Fruit fly (Drosophila melanogaster) whole organism, embryonic: Measurements from ENCODE around the gene CG32195.
A peak's percentile ranks its signal among the peaks of the same experiment; 100 is the strongest.

Source experiments
- Awh ChIP-seq: fragments of 200-800 bp; sonication (Bioruptor generic); IDR thresholded peaks from 2 replicates; pipeline ENCODE4, ENCODE4 v1.3.6; 2022; ENCODE audit warnings: missing biosample characterization, missing genetic modification characterization
- CG10543 ChIP-seq: fragments of 200-800 bp; sonication (Bioruptor generic); optimal IDR thresholded peaks from 3 replicates; lab custom pipeline; 2017; ENCODE audit warnings: missing biosample characterization, mild to moderate bottlenecking, missing genetic modification characterization, moderate library complexity
- CG1233 ChIP-seq: fragments of 200-800 bp; sonication (Bioruptor generic); optimal IDR thresholded peaks from 4 replicates; lab custom pipeline; 2018; ENCODE audit warnings: missing biosample characterization, mild to moderate bottlenecking, missing genetic modification characterization
- CG15269 ChIP-seq: fragments of 200-800 bp; sonication (Bioruptor generic); optimal IDR thresholded peaks from 2 replicates; lab custom pipeline; 2018; ENCODE audit warnings: missing biosample characterization, mild to moderate bottlenecking, missing genetic modification characterization, moderate library complexity
- CG1603 ChIP-seq: fragments of 200-800 bp; sonication (Bioruptor generic); optimal IDR thresholded peaks from 2 replicates; lab custom pipeline; 2019; ENCODE audit warnings: missing biosample characterization, mild to moderate bottlenecking, missing genetic modification characterization, moderate library complexity
- CG16779 ChIP-seq: fragments of 200-800 bp; sonication (Bioruptor generic); IDR thresholded peaks from 2 replicates; pipeline ENCODE4 v1.3.6; 2022; ENCODE audit warnings: missing biosample characterization, missing genetic modification characterization
- CG16815 ChIP-seq: fragments of 200-800 bp; sonication (Bioruptor generic); optimal IDR thresholded peaks from 3 replicates; lab custom pipeline; 2017; ENCODE audit warnings: missing biosample characterization, mild to moderate bottlenecking, missing genetic modification characterization
- CG17912 ChIP-seq: fragments of 200-800 bp; sonication (Bioruptor generic); optimal IDR thresholded peaks from 2 replicates; lab custom pipeline; 2018; ENCODE audit warnings: missing biosample characterization, mild to moderate bottlenecking, missing genetic modification characterization
- CG31365 ChIP-seq: fragments of 200-800 bp; sonication (Bioruptor generic); optimal IDR thresholded peaks from 2 replicates; lab custom pipeline; 2018; ENCODE audit warnings: missing biosample characterization, mild to moderate bottlenecking, missing genetic modification characterization
- CG31441 ChIP-seq: fragments of 200-800 bp; sonication (Bioruptor generic); IDR thresholded peaks from 2 replicates; pipeline ENCODE4 v1.3.6; 2022; ENCODE audit warnings: missing biosample characterization, missing genetic modification characterization
- CG7357 ChIP-seq: fragments of 200-800 bp; sonication (Bioruptor generic); IDR thresholded peaks from 3 replicates; pipeline ENCODE4 v1.3.6; 2022; ENCODE audit warnings: missing biosample characterization, missing genetic modification characterization
- CG7556 ChIP-seq: fragments of 200-800 bp; sonication (Bioruptor generic); optimal IDR thresholded peaks from 2 replicates; lab custom pipeline; 2017; ENCODE audit warnings: missing biosample characterization, mild to moderate bottlenecking, missing genetic modification characterization
- CG7786 ChIP-seq: fragments of 200-800 bp; sonication (Bioruptor generic); optimal IDR thresholded peaks from 2 replicates; lab custom pipeline; 2016; ENCODE audit warnings: missing biosample characterization, missing genetic modification characterization
- CG8388 ChIP-seq: fragments of 200-800 bp; sonication (Bioruptor generic); optimal IDR thresholded peaks from 2 replicates; lab custom pipeline; 2019; ENCODE audit warnings: missing biosample characterization, mild to moderate bottlenecking, missing genetic modification characterization, moderate library complexity
- CG9817 ChIP-seq: fragments of 200-800 bp; sonication (Bioruptor generic); optimal IDR thresholded peaks from 2 replicates; lab custom pipeline; 2018; ENCODE audit warnings: missing biosample characterization, mild to moderate bottlenecking, missing genetic modification characterization, moderate library complexity
- CG9876 ChIP-seq: fragments of 200-800 bp; sonication (Bioruptor generic); optimal IDR thresholded peaks from 2 replicates; lab custom pipeline; 2016; ENCODE audit warnings: missing biosample characterization, missing genetic modification characterization
- CoRest ChIP-seq: fragments of 200-800 bp; sonication (Bioruptor generic); optimal IDR thresholded peaks from 3 replicates; lab custom pipeline; 2018; ENCODE audit warnings: missing biosample characterization, mild to moderate bottlenecking, missing genetic modification characterization, moderate library complexity
- D ChIP-seq, 2 experiments: fragments of 200-800 bp in 1 of 2; fragments of >200 bp in 1 of 2; sonication (Bioruptor generic) in 1 of 2; optimal IDR thresholded peaks; 2 replicates in 1 of 2; 3 replicates in 1 of 2; lab custom pipeline; 2017; ENCODE audit warnings: mild to moderate bottlenecking in 1 of 2, missing biosample characterization in 1 of 2, missing genetic modification characterization in 1 of 2, missing genetic modification reagents in 1 of 2
- Dref ChIP-seq: fragments of 200-800 bp; sonication (Bioruptor generic); IDR thresholded peaks from 2 replicates; pipeline ENCODE4 v1.3.6; 2022; ENCODE audit warnings: missing biosample characterization, missing genetic modification characterization
- E2f2 ChIP-seq: fragments of 200-800 bp; sonication (Bioruptor generic); IDR thresholded peaks from 2 replicates; pipeline ENCODE4 v1.3.6; 2022; ENCODE audit warnings: missing biosample characterization, missing genetic modification characterization
- GATAe ChIP-seq: fragments of 200-800 bp; sonication (Bioruptor generic); conservative IDR thresholded peaks from 2 replicates; pipeline ENCODE4 v1.3.6; 2022; ENCODE audit warnings: missing biosample characterization, missing genetic modification characterization
- HHEX ChIP-seq: fragments of 200-800 bp; sonication (Bioruptor generic); optimal IDR thresholded peaks from 3 replicates; lab custom pipeline; 2017; ENCODE audit warnings: missing biosample characterization, mild to moderate bottlenecking, missing genetic modification characterization, missing genetic modification reagents
- HmgZ ChIP-seq: fragments of 200-800 bp; sonication (Bioruptor generic); optimal IDR thresholded peaks from 2 replicates; lab custom pipeline; 2018; ENCODE audit warnings: missing biosample characterization, mild to moderate bottlenecking, missing genetic modification characterization
- Med ChIP-seq: fragments of 200-800 bp; sonication (Bioruptor generic); peaks from one replicate; lab custom pipeline; 2016; ENCODE audit warnings: missing biosample characterization, missing genetic modification characterization, mild to moderate bottlenecking, inconsistent platforms, moderate library complexity
- Mes4 ChIP-seq: fragments of 200-800 bp; sonication (Bioruptor generic); optimal IDR thresholded peaks from 2 replicates; lab custom pipeline; 2016; ENCODE audit warnings: missing biosample characterization, missing genetic modification characterization
- NFAT ChIP-seq: fragments of 200-800 bp; sonication (Bioruptor generic); IDR thresholded peaks from 2 replicates; pipeline ENCODE4 v1.3.6; 2022; ENCODE audit warnings: missing biosample characterization, missing genetic modification characterization
- PHDP ChIP-seq: fragments of 200-800 bp; sonication (Bioruptor generic); optimal IDR thresholded peaks from 3 replicates; lab custom pipeline; 2018; ENCODE audit warnings: missing biosample characterization, mild to moderate bottlenecking, missing genetic modification characterization, moderate library complexity
- Scr ChIP-seq: fragments of 200-800 bp; sonication (Bioruptor generic); IDR thresholded peaks from 2 replicates; pipeline ENCODE4 v1.3.6; 2022; ENCODE audit warnings: missing biosample characterization, missing genetic modification characterization; ENCODE audit not compliant: partially characterized antibody
- Six4 ChIP-seq: fragments of 200-800 bp; sonication (Bioruptor generic); optimal IDR thresholded peaks from 2 replicates; lab custom pipeline; 2016; ENCODE audit warnings: missing biosample characterization, missing genetic modification characterization
- Xrp1 ChIP-seq: fragments of 200-800 bp; sonication (Bioruptor generic); IDR thresholded peaks from 2 replicates; pipeline ENCODE4 v1.3.6; 2022; ENCODE audit warnings: missing biosample characterization, missing genetic modification characterization
- ab ChIP-seq: fragments of 200-800 bp; sonication (Bioruptor generic); optimal IDR thresholded peaks from 2 replicates; lab custom pipeline; 2016; ENCODE audit warnings: missing biosample characterization, missing genetic modification characterization
- al ChIP-seq: fragments of 200-800 bp; sonication (Bioruptor generic); IDR thresholded peaks from 2 replicates; pipeline ENCODE4 v1.3.6; 2022; ENCODE audit warnings: missing biosample characterization, missing genetic modification characterization
- ara ChIP-seq: fragments of 200-800 bp; sonication (Bioruptor generic); IDR thresholded peaks from 2 replicates; pipeline ENCODE4 v1.3.6; 2022; ENCODE audit warnings: missing biosample characterization, missing genetic modification characterization
- ato ChIP-seq: fragments of 200-800 bp; sonication (Bioruptor generic); IDR thresholded peaks from 2 replicates; pipeline ENCODE4 v1.3.6; 2022; ENCODE audit warnings: missing biosample characterization, missing genetic modification characterization; ENCODE audit not compliant: partially characterized antibody
- az2 ChIP-seq: fragments of 200-800 bp; sonication (Bioruptor generic); optimal IDR thresholded peaks from 3 replicates; lab custom pipeline; 2016; ENCODE audit warnings: missing biosample characterization, missing genetic modification characterization
- bbx ChIP-seq: fragments of 200-800 bp; sonication (Bioruptor generic); IDR thresholded peaks from 2 replicates; pipeline ENCODE4 v1.3.6; 2022; ENCODE audit warnings: missing biosample characterization, missing genetic modification characterization; ENCODE audit not compliant: partially characterized antibody
- caup ChIP-seq: fragments of 200-800 bp; sonication (Bioruptor generic); optimal IDR thresholded peaks from 3 replicates; lab custom pipeline; 2017; ENCODE audit warnings: missing biosample characterization, mild to moderate bottlenecking, missing genetic modification characterization, moderate library complexity; ENCODE audit not compliant: severe bottlenecking
- corto ChIP-seq: fragments of 200-800 bp; sonication (Bioruptor generic); optimal IDR thresholded peaks from 2 replicates; lab custom pipeline; 2016; ENCODE audit warnings: missing biosample characterization, mild to moderate bottlenecking, missing genetic modification characterization, moderate library complexity
- h ChIP-seq: fragments of >200 bp; optimal IDR thresholded peaks from 2 replicates; lab custom pipeline; 2017
- hbn ChIP-seq: fragments of 200-800 bp; sonication (Bioruptor generic); IDR thresholded peaks from 2 replicates; pipeline ENCODE4 v1.3.6; 2022; ENCODE audit warnings: missing biosample characterization, missing genetic modification characterization; ENCODE audit not compliant: partially characterized antibody
- kni ChIP-seq: fragments of 200-800 bp; sonication (Bioruptor generic); optimal IDR thresholded peaks from 3 replicates; lab custom pipeline; 2017; ENCODE audit warnings: mild to moderate bottlenecking, missing biosample characterization, missing genetic modification reagents, missing genetic modification characterization
- luna ChIP-seq: fragments of 200-800 bp; sonication (Bioruptor generic); optimal IDR thresholded peaks from 2 replicates; lab custom pipeline; 2016; ENCODE audit warnings: missing biosample characterization, missing genetic modification characterization
- onecut ChIP-seq: fragments of 200-800 bp; sonication (Bioruptor generic); IDR thresholded peaks from 2 replicates; pipeline ENCODE4 v1.3.6; 2022; ENCODE audit warnings: missing biosample characterization, missing genetic modification characterization
- pb ChIP-seq: fragments of 200-800 bp; sonication (Bioruptor generic); optimal IDR thresholded peaks from 3 replicates; lab custom pipeline; 2016; ENCODE audit warnings: missing biosample characterization, missing genetic modification characterization
- pho ChIP-seq: fragments of 200-800 bp; sonication (Bioruptor generic); optimal IDR thresholded peaks from 2 replicates; lab custom pipeline; 2016; ENCODE audit warnings: missing biosample characterization, missing genetic modification characterization
- ranshi ChIP-seq: fragments of 200-800 bp; sonication (Bioruptor generic); IDR thresholded peaks from 2 replicates; pipeline ENCODE4 v1.3.6; 2022; ENCODE audit warnings: missing biosample characterization, missing genetic modification characterization
- scrt ChIP-seq: fragments of 200-800 bp; sonication (Bioruptor generic); optimal IDR thresholded peaks from 2 replicates; lab custom pipeline; 2018; ENCODE audit warnings: missing biosample characterization, mild to moderate bottlenecking, missing genetic modification characterization, moderate library complexity
- seq ChIP-seq: fragments of 200-800 bp; sonication (Bioruptor generic); IDR thresholded peaks from 2 replicates; pipeline ENCODE4 v1.3.6; 2022; ENCODE audit warnings: missing biosample characterization, missing genetic modification characterization
- zf30C ChIP-seq: fragments of 200-800 bp; sonication (Bioruptor generic); optimal IDR thresholded peaks from 3 replicates; lab custom pipeline; 2018; ENCODE audit warnings: missing biosample characterization, mild to moderate bottlenecking, missing genetic modification characterization

CG32195 gene

DNA sequence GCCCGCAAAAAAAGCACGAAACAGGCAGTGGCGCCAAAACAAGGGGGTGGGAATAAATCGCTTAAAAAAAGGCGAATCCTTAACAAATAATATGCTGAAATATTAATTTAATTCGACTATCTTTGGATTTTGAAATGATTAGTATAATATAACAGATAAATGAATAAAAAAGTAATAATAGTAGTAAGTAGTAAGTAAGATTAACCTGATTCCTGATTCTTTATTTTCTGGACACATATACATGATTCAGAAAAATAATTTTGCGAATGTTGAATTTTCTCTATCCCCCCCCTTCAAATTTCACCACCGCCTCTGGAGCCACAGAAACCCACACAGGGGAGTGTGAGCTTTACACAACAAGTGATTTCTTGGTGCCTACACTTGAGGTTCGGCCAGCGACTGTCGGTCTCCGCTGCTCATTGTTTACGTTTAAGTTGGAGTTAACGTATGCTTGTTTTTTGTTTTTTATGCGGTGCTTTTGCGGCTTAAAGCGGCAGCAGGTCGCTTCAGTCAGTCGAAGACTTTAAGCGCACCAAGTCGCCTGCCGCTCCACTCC lies 35.7 kb downstream of the CG32195 start, which contains the start of gene CG7330 (continued):
- peak; percentile 90 for TF ChIP-seq CG8388
- TF ChIP-seq az2, result peak; percentile 90
- no peak for TF ChIP-seq Scr (GFP tag; lab: Robert Waterston, UW)
- no peak for TF ChIP-seq hbn (GFP tag; lab: Robert Waterston, UW)
- TF ChIP-seq ranshi (GFP tag; lab: Robert Waterston, UW), result peak; percentile 81
- TF ChIP-seq h (lab: Kevin White, UChicago), result no peak
- TF ChIP-seq CG17912 (GFP tag; lab: Kevin White, UChicago), result no peak
- TF ChIP-seq CG15269, result peak; percentile 96
- TF ChIP-seq Dref (GFP tag; lab: Robert Waterston, UW), result no peak
- TF ChIP-seq Six4 (GFP tag; lab: Kevin White, UChicago), result peak; percentile 76
- TF ChIP-seq Mes4 (GFP tag; lab: Kevin White, UChicago), result no peak
- TF ChIP-seq ab (GFP tag; lab: Kevin White, UChicago), result no peak
- peak; percentile 20 for TF ChIP-seq corto (GFP tag; lab: Kevin White, UChicago)
- TF ChIP-seq ato (GFP tag; lab: Robert Waterston, UW), result no peak
- TF ChIP-seq CG9876 (GFP tag; lab: Kevin White, UChicago), result no peak
- peak; percentile 90 for TF ChIP-seq CG9817
- peak; percentile 83 for TF ChIP-seq al
- TF ChIP-seq luna, result no peak
- TF ChIP-seq CG7357 (GFP tag; lab: Robert Waterston, UW), result peak; percentile 81
- peak; percentile 74 for TF ChIP-seq Xrp1 (GFP tag; lab: Robert Waterston, UW)
- no peak; the same call in 1 of the 2 replicates for TF ChIP-seq GATAe (GFP tag; lab: Robert Waterston, UW)
- peak; percentile 75 for TF ChIP-seq Awh (GFP tag; lab: Robert Waterston, UW)
- TF ChIP-seq CG31441 (GFP tag; lab: Robert Waterston, UW), result peak; percentile 98
- TF ChIP-seq scrt (GFP tag; lab: Kevin White, UChicago), result peak; percentile 89
- TF ChIP-seq pho (GFP tag; lab: Kevin White, UChicago), result peak; percentile 55
- peak; percentile 93 for TF ChIP-seq HmgZ
- TF ChIP-seq caup (GFP tag; lab: Kevin White, UChicago), result peak; percentile 90
- peak; percentile 46 for TF ChIP-seq kni (GFP tag; lab: Kevin White, UChicago)
- TF ChIP-seq D (optimal IDR thresholded peaks at IDR 0.05; lab: Kevin White, UChicago), result no peak
- TF ChIP-seq D (GFP tag; optimal IDR thresholded peaks at IDR 0.05; lab: Kevin White, UChicago), result peak; percentile 85
- peak; percentile 89 for TF ChIP-seq CG10543 (GFP tag; lab: Kevin White, UChicago)
- TF ChIP-seq E2f2 (GFP tag; lab: Robert Waterston, UW), result peak; percentile 66
- TF ChIP-seq NFAT (GFP tag; lab: Robert Waterston, UW), result 0 out of 2 replicates have a peak, but pooled peaks have one; percentile 27
- TF ChIP-seq CG16779, result no peak
- peak; percentile 91 for TF ChIP-seq HHEX (GFP tag; lab: Kevin White, UChicago)
- no peak for TF ChIP-seq zf30C (GFP tag; lab: Kevin White, UChicago)
- peak; percentile 60; the same call in 1 of the 2 replicates for TF ChIP-seq ara (GFP tag; lab: Robert Waterston, UW)
- TF ChIP-seq CG7556 (GFP tag; lab: Kevin White, UChicago), result peak; percentile 97
- TF ChIP-seq pb (GFP tag; lab: Kevin White, UChicago), result no peak
- peak; percentile 89 for TF ChIP-seq Med (GFP tag; lab: Kevin White, UChicago)
- peak; percentile 44 for TF ChIP-seq CG1603
- peak; percentile 95 for TF ChIP-seq PHDP (tag; lab: Kevin White, UChicago)
- TF ChIP-seq CG16815 (GFP tag; lab: Kevin White, UChicago), result peak; percentile 70
- peak; percentile 41 for TF ChIP-seq CG31365
- TF ChIP-seq CoRest, result peak; percentile 97
- TF ChIP-seq bbx (GFP tag; lab: Robert Waterston, UW), result no peak
- TF ChIP-seq CG1233 (GFP tag; lab: Kevin White, UChicago), result peak; percentile 87
- peak; percentile 77 for TF ChIP-seq onecut
- TF ChIP-seq seq (GFP tag; lab: Robert Waterston, UW), result peak; percentile 88
- peak; percentile 10 for TF ChIP-seq CG7786 (GFP tag; lab: Kevin White, UChicago)
